Worm (Caenorhabditis elegans) whole organism, young adult: ENCODE data around the gene K01A6.4.

Source experiments
- B0035.1 ChIP-seq: sonication (generic microtip); optimal IDR thresholded peaks from 2 replicates; lab custom pipeline; 2016; ENCODE audit warnings: missing genetic modification characterization, mild to moderate bottlenecking, missing compliant biosample characterization, missing genotype, missing genetic modification reagents
- D2030.7 ChIP-seq: fragments of 200-800 bp; sonication (Bioruptor generic); IDR thresholded peaks from 2 replicates; pipeline ENCODE4 v1.3.6; 2022; ENCODE audit warnings: missing genetic modification reagents, missing genetic modification characterization, missing compliant biosample characterization
- F33H1.4 ChIP-seq: fragments of 200-800 bp; sonication (Bioruptor generic); IDR thresholded peaks from 2 replicates; pipeline ENCODE4 v1.3.6; 2022; ENCODE audit warnings: missing genetic modification reagents, missing genetic modification characterization, missing compliant biosample characterization
- F49E8.2 ChIP-seq: sonication (generic microtip); optimal IDR thresholded peaks from 3 replicates; lab custom pipeline; 2017; ENCODE audit warnings: missing genetic modification characterization, mild to moderate bottlenecking, missing compliant biosample characterization, antibody characterized with exemption, moderate library complexity; ENCODE audit not compliant: insufficient read depth
- K11D2.4 ChIP-seq: fragments of 200-800 bp; sonication (Bioruptor generic); IDR thresholded peaks from 2 replicates; pipeline ENCODE4 v1.3.6; 2022; ENCODE audit warnings: missing genetic modification reagents, missing genetic modification characterization, missing compliant biosample characterization
- T07F8.4 ChIP-seq: sonication (generic microtip); optimal IDR thresholded peaks from 2 replicates; lab custom pipeline; 2016; ENCODE audit warnings: mild to moderate bottlenecking, missing genetic modification characterization, moderate library complexity, missing compliant biosample characterization
- Y53G8AR.9 ChIP-seq: fragments of 200-800 bp; sonication (Bioruptor generic); conservative IDR thresholded peaks from 2 replicates; pipeline ENCODE4 v1.3.6; 2022; ENCODE audit warnings: missing genetic modification reagents, missing genetic modification characterization, missing compliant biosample characterization
- Y95B8A.8 ChIP-seq: fragments of 200-800 bp; sonication (Bioruptor generic); IDR thresholded peaks from 2 replicates; pipeline ENCODE4 v1.3.6; 2022; ENCODE audit warnings: missing genetic modification reagents, missing genetic modification characterization, missing compliant biosample characterization
- akir-1 ChIP-seq: fragments of 200-800 bp; sonication (Bioruptor generic); optimal IDR thresholded peaks from 2 replicates; lab custom pipeline; 2018; ENCODE audit warnings: mild to moderate bottlenecking, missing genetic modification characterization, moderate library complexity, missing compliant biosample characterization
- aptf-3 ChIP-seq: fragments of 200-800 bp; sonication (Bioruptor generic); IDR thresholded peaks from 2 replicates; pipeline ENCODE4 v1.3.6; 2022; ENCODE audit warnings: missing genetic modification characterization, missing compliant biosample characterization
- athp-1 ChIP-seq: sonication (generic microtip); optimal IDR thresholded peaks from 2 replicates; lab custom pipeline; 2017; ENCODE audit warnings: mild to moderate bottlenecking, missing genetic modification characterization, missing compliant biosample characterization
- bed-1 ChIP-seq: fragments of 200-800 bp; sonication (Bioruptor generic); IDR thresholded peaks from 2 replicates; pipeline ENCODE4 v1.3.6; 2022; ENCODE audit warnings: missing genetic modification reagents, missing genetic modification characterization, missing compliant biosample characterization
- ceh-91 ChIP-seq: fragments of 200-800 bp; sonication (Bioruptor generic); IDR thresholded peaks from 2 replicates; pipeline ENCODE4 v1.3.6; 2022; ENCODE audit warnings: missing genetic modification reagents, missing genetic modification characterization, missing compliant biosample characterization
- chd-7 ChIP-seq: sonication (generic microtip); optimal IDR thresholded peaks from 2 replicates; lab custom pipeline; 2016; ENCODE audit warnings: mild to moderate bottlenecking, missing genetic modification characterization, moderate library complexity, missing compliant biosample characterization
- efl-1 ChIP-seq: fragments of 150-350 bp; optimal IDR thresholded peaks from 2 replicates; lab custom pipeline; 2014; ENCODE audit warnings: missing biosample characterization, missing genetic modification reagents, missing genetic modification characterization
- ekl-4 ChIP-seq: fragments of 200-800 bp; sonication (Bioruptor generic); IDR thresholded peaks from 2 replicates; pipeline ENCODE4 v1.3.6; 2022; ENCODE audit warnings: missing genetic modification reagents, missing genetic modification characterization, missing compliant biosample characterization
- fkh-3 ChIP-seq: sonication (generic microtip); optimal IDR thresholded peaks from 2 replicates; lab custom pipeline; 2016; ENCODE audit warnings: mild to moderate bottlenecking, missing genetic modification characterization, missing compliant biosample characterization
- him-1 ChIP-seq: sonication (generic microtip); optimal IDR thresholded peaks from 2 replicates; lab custom pipeline; 2016; ENCODE audit warnings: missing genotype, missing genetic modification reagents, missing genetic modification characterization, missing compliant biosample characterization
- hlh-12 ChIP-seq: sonication (generic microtip); optimal IDR thresholded peaks from 2 replicates; lab custom pipeline; 2016; ENCODE audit warnings: missing genetic modification characterization, missing compliant biosample characterization
- hmg-1.2 ChIP-seq: fragments of 200-800 bp; sonication (Bioruptor generic); IDR thresholded peaks from 2 replicates; pipeline ENCODE4 v1.3.6; 2022; ENCODE audit warnings: missing genetic modification reagents, missing genetic modification characterization, missing compliant biosample characterization
- hrde-1 ChIP-seq: sonication (generic microtip); optimal IDR thresholded peaks from 2 replicates; lab custom pipeline; 2016; ENCODE audit warnings: missing genetic modification characterization, mild to moderate bottlenecking, missing compliant biosample characterization, moderate library complexity, missing genotype, missing genetic modification reagents, borderline replicate concordance
- lag-1 ChIP-seq: fragments of 200-800 bp; sonication (Bioruptor generic); IDR thresholded peaks from 2 replicates; pipeline ENCODE4 v1.3.6; 2022; ENCODE audit warnings: missing genetic modification reagents, missing genetic modification characterization, missing compliant biosample characterization
- lin-35 ChIP-seq, 3 experiments: fragments of 150-350 bp in 2 of 3; sonication (generic microtip) in 1 of 3; optimal IDR thresholded peaks; 2 replicates each; lab custom pipeline; 2014 to 2018; ENCODE audit warnings: missing biosample characterization in 3 of 3, missing genetic modification characterization in 3 of 3, missing genetic modification reagents in 3 of 3
- lin-54 ChIP-seq: fragments of 200-800 bp; sonication (Bioruptor generic); optimal IDR thresholded peaks from 2 replicates; lab custom pipeline; 2018; ENCODE audit warnings: mild to moderate bottlenecking, missing genetic modification characterization, missing compliant biosample characterization
- lsl-1 ChIP-seq: fragments of 200-800 bp; sonication (Bioruptor generic); optimal IDR thresholded peaks from 2 replicates; lab custom pipeline; 2018; ENCODE audit warnings: mild to moderate bottlenecking, missing genetic modification characterization, moderate library complexity, missing compliant biosample characterization
- madf-3 ChIP-seq: fragments of 200-800 bp; sonication (Bioruptor generic); IDR thresholded peaks from 2 replicates; pipeline ENCODE4 v1.3.6; 2022; ENCODE audit warnings: missing genetic modification reagents, missing genetic modification characterization, missing compliant biosample characterization
- madf-6 ChIP-seq: fragments of 200-800 bp; sonication (Bioruptor generic); IDR thresholded peaks from 2 replicates; pipeline ENCODE4 v1.3.6; 2022; ENCODE audit warnings: missing genetic modification reagents, missing genetic modification characterization, missing compliant biosample characterization
- madf-8 ChIP-seq: fragments of 200-800 bp; sonication (Bioruptor generic); conservative IDR thresholded peaks from 2 replicates; pipeline ENCODE4 v1.3.6; 2022; ENCODE audit warnings: missing genetic modification reagents, missing genetic modification characterization, missing compliant biosample characterization
- pbrm-1 ChIP-seq: fragments of 200-800 bp; sonication (Bioruptor generic); IDR thresholded peaks from 2 replicates; pipeline ENCODE4 v1.3.6; 2022; ENCODE audit warnings: missing genetic modification reagents, missing genetic modification characterization, missing compliant biosample characterization
- rec-8 ChIP-seq, 2 experiments: sonication (generic microtip); optimal IDR thresholded peaks; 2 replicates each; lab custom pipeline; 2016; ENCODE audit warnings: mild to moderate bottlenecking in 2 of 2, missing genetic modification characterization in 2 of 2, missing genetic modification reagents in 2 of 2, missing genotype in 2 of 2, missing biosample characterization in 1 of 2, missing compliant biosample characterization in 1 of 2, moderate library complexity in 1 of 2
- repo-1 ChIP-seq: sonication (generic microtip); optimal IDR thresholded peaks from 2 replicates; lab custom pipeline; 2017; ENCODE audit warnings: mild to moderate bottlenecking, missing genetic modification characterization, missing compliant biosample characterization
- rpc-1 ChIP-seq, 2 experiments: fragments of 150-350 bp in 1 of 2; sonication (generic microtip) in 1 of 2; optimal IDR thresholded peaks; 2 replicates each; lab custom pipeline; 2014 to 2018; ENCODE audit warnings: missing biosample characterization in 1 of 2, missing genetic modification characterization in 1 of 2, missing genetic modification reagents in 1 of 2, missing genotype in 1 of 2
- snpc-1.3 ChIP-seq: sonication (generic microtip); optimal IDR thresholded peaks from 2 replicates; lab custom pipeline; 2017; ENCODE audit warnings: missing genetic modification characterization, mild to moderate bottlenecking, missing compliant biosample characterization, antibody characterized with exemption, moderate library complexity, missing genotype, missing genetic modification reagents; ENCODE audit not compliant: insufficient read depth
- snpc-3.4 ChIP-seq: sonication (generic microtip); optimal IDR thresholded peaks from 2 replicates; lab custom pipeline; 2017; ENCODE audit warnings: missing genetic modification characterization, mild to moderate bottlenecking, missing compliant biosample characterization, antibody characterized with exemption, moderate library complexity, missing genotype, missing genetic modification reagents
- snpc-4 ChIP-seq, 5 experiments: fragments of 150-350 bp in 1 of 5; sonication (generic microtip) in 4 of 5; optimal IDR thresholded peaks; 2 replicates each; lab custom pipeline; 2014 to 2018; ENCODE audit warnings: missing genetic modification characterization in 5 of 5, missing biosample characterization in 3 of 5, antibody characterized with exemption in 2 of 5, mild to moderate bottlenecking in 2 of 5, missing compliant biosample characterization in 2 of 5, missing genotype in 2 of 5, moderate library complexity in 2 of 5, missing genetic modification reagents in 1 of 5
- sptf-2 ChIP-seq: fragments of 200-800 bp; sonication (Bioruptor generic); optimal IDR thresholded peaks from 2 replicates; lab custom pipeline; 2018; ENCODE audit warnings: mild to moderate bottlenecking, missing genetic modification characterization, missing compliant biosample characterization
- tbp1 ChIP-seq: fragments of 200-800 bp; sonication (Bioruptor generic); optimal IDR thresholded peaks from 2 replicates; lab custom pipeline; 2018; ENCODE audit warnings: mild to moderate bottlenecking, missing genetic modification characterization, missing compliant biosample characterization
- tlf-1 ChIP-seq: fragments of 200-800 bp; sonication (Bioruptor generic); optimal IDR thresholded peaks from 2 replicates; lab custom pipeline; 2018; ENCODE audit warnings: mild to moderate bottlenecking, missing genetic modification characterization, missing compliant biosample characterization
- unc-130 ChIP-seq: sonication (generic microtip); optimal IDR thresholded peaks from 2 replicates; lab custom pipeline; 2016; ENCODE audit warnings: missing genetic modification reagents, missing genetic modification characterization, missing compliant biosample characterization
- xnd-1 ChIP-seq: sonication (generic microtip); optimal IDR thresholded peaks from 2 replicates; lab custom pipeline; 2016; ENCODE audit warnings: missing genotype, missing genetic modification reagents, missing genetic modification characterization, missing compliant biosample characterization
- ztf-22 ChIP-seq: fragments of 200-800 bp; sonication (Bioruptor generic); optimal IDR thresholded peaks from 2 replicates; lab custom pipeline; 2018; ENCODE audit warnings: mild to moderate bottlenecking, missing genetic modification characterization, moderate library complexity, missing compliant biosample characterization

K01A6.4 gene

DNA sequence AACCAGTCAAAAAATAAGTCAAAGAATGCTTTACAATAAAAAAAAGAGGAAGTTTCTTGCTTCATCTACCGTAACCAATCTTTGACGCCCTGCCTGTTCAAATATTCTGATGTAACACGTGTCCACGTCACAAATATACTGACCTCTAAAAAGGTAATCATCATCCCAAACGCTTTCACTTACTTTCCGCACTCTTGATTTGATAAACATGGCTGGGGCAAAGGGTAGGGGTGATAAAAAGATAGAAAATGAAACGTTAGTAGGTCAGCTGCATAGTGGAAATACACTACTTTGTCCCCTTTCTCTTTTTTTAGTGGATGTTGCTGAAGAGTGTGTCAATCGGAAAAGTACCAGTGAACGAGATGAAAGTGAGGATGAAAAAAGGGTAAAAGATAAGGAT lies 40.0 kb downstream of the K01A6.4 start:
- TF ChIP-seq rec-8 (tag; optimal IDR thresholded peaks at IDR 0.05; lab: Kevin White, UChicago): no peak
- TF ChIP-seq Y53G8AR.9 (GFP tag; lab: Robert Waterston, UW): no peak
- no peak for TF ChIP-seq madf-3 (GFP tag; lab: Robert Waterston, UW)
- no peak for TF ChIP-seq snpc-3.4 (tag; lab: Kevin White, UChicago)
- TF ChIP-seq repo-1 (tag; lab: Kevin White, UChicago): no peak
- TF ChIP-seq, all 124 proteins: peak for 0

DNA sequence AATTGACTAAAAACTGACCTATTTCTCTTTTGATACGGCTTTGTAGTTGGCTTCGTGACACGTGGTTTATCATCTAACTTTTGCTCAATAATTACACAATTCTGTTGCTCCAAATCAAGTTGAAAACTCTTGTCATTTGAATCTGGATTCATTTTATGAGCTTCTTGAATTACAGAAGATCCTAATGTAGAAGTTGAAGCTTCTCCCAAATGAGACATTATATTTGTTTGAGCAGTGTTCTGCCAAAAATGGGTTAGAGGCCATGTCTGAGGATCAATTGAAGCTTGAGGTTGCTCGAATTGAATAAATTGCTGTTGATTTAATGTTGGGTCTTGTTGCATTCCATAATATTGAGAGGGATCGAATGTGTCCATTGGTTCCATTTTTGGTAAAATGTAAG lies 42.6 kb downstream of the K01A6.4 start:
- TF ChIP-seq hmg-1.2 (no peak), Y95B8A.8 (no peak), ztf-22 (GFP tag; lab: Kevin White, UChicago) (no peak), chd-7 (tag; lab: Kevin White, UChicago) (no peak), bed-1 (GFP tag; lab: Robert Waterston, UW) (no peak), Y53G8AR.9 (GFP tag; lab: Robert Waterston, UW) (no peak), aptf-3 (no peak), snpc-3.4 (tag; lab: Kevin White, UChicago) (no peak), fkh-3 (tag; lab: Kevin White, UChicago) (no peak), lin-35 (GFP tag; optimal IDR thresholded peaks at IDR 0.05; lab: Kevin White, UChicago) (no peak), T07F8.4 (tag; lab: Kevin White, UChicago) (no peak), tbp1 (GFP tag; lab: Kevin White, UChicago) (no peak), lsl-1 (GFP tag; lab: Kevin White, UChicago) (no peak), rpc-1 (optimal IDR thresholded peaks at IDR 0.05; lab: Kevin White, UChicago) (no peak), rpc-1 (tag; optimal IDR thresholded peaks at IDR 0.05; lab: Kevin White, UChicago) (no peak)

DNA sequence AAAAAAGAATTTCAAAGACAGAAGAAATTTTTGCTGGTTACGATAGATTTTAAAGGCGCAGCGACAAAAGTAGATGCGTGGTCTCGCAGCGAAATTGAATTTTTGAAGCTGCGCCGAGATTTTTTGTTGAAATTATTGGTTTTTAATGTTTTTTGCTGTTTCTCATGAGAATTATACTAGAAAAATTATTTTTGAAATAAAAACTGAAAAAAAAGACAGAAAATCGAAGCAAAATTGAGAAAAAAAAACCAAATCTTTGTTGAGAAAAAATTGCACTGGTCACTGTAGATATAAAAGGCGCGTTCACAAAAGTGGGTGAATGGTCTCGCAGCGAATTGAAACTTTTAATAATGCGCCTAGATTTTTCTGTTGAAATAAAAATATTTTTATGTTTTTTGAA lies 44.5 kb downstream of the K01A6.4 start:
- TF ChIP-seq efl-1 (GFP tag; lab: Kevin White, UChicago) (peak; percentile 49), ekl-4 (GFP tag; lab: Robert Waterston, UW) (0 out of 2 replicates have a peak, but pooled peaks have one; percentile 33), tlf-1 (GFP tag; lab: Kevin White, UChicago) (peak; percentile 41), F33H1.4 (GFP tag; lab: Robert Waterston, UW) (peak; percentile 95), pbrm-1 (GFP tag; lab: Robert Waterston, UW) (peak; percentile 48; the same call in 1 of the 2 replicates), unc-130 (peak; percentile 23), tbp1 (GFP tag; lab: Kevin White, UChicago) (peak; percentile 43), sptf-2 (GFP tag; lab: Kevin White, UChicago) (no peak), him-1 (peak; percentile 76), ceh-91 (GFP tag; lab: Robert Waterston, UW) (peak; percentile 75), athp-1 (peak; percentile 7), K11D2.4 (GFP tag; lab: Robert Waterston, UW) (no peak), lin-54 (GFP tag; lab: Kevin White, UChicago) (peak; percentile 63), hrde-1 (tag; lab: Kevin White, UChicago) (peak; percentile 12), repo-1 (tag; lab: Kevin White, UChicago) (no peak), snpc-4 (GFP tag; optimal IDR thresholded peaks at IDR 0.05; lab: Kevin White, UChicago) (no peak), snpc-4 (tag; optimal IDR thresholded peaks at IDR 0.05; lab: Kevin White, UChicago) (peak in 3 of 4 experiments; percentile 0 to 70 (median 17)), lag-1 (GFP tag; lab: Robert Waterston, UW) (no peak), xnd-1 (peak; percentile 97), B0035.1 (tag; lab: Kevin White, UChicago) (no peak), akir-1 (GFP tag; lab: Kevin White, UChicago) (no peak), hlh-12 (tag; lab: Kevin White, UChicago) (no peak), F49E8.2 (tag; lab: Kevin White, UChicago) (peak; percentile 54), lsl-1 (GFP tag; lab: Kevin White, UChicago) (peak; percentile 98), madf-8 (GFP tag; lab: Robert Waterston, UW) (peak; percentile 95), D2030.7 (peak; percentile 74), snpc-1.3 (tag; lab: Kevin White, UChicago) (peak; percentile 56), snpc-3.4 (tag; lab: Kevin White, UChicago) (peak; percentile 25), madf-6 (GFP tag; lab: Robert Waterston, UW) (peak; percentile 95)
